Worm (Caenorhabditis elegans) whole organism, early embryonic: ENCODE results near the gene ptrg-1.

ENCODE experiments used
- B0310.2 ChIP-seq: sonication (generic microtip); optimal IDR thresholded peaks from 2 replicates; lab custom pipeline; 2016; ENCODE audit warnings: mild to moderate bottlenecking, missing genetic modification characterization, missing compliant biosample characterization
- F13C5.2 ChIP-seq: sonication (generic microtip); optimal IDR thresholded peaks from 2 replicates; lab custom pipeline; 2017; ENCODE audit warnings: mild to moderate bottlenecking, missing genetic modification characterization, inconsistent platforms, missing compliant biosample characterization
- aly-1 ChIP-seq: sonication (generic microtip); optimal IDR thresholded peaks from 2 replicates; lab custom pipeline; 2016; ENCODE audit warnings: missing genetic modification characterization, missing compliant biosample characterization
- ama-1 ChIP-seq: fragments of 150-350 bp; optimal IDR thresholded peaks from 2 replicates; lab custom pipeline; 2014
- ceh-13 ChIP-seq: fragments of 200-800 bp; sonication (Bioruptor generic); optimal IDR thresholded peaks from 2 replicates; lab custom pipeline; 2018; ENCODE audit warnings: mild to moderate bottlenecking, missing genetic modification characterization, missing compliant biosample characterization
- ceh-36 ChIP-seq: sonication (generic microtip); optimal IDR thresholded peaks from 2 replicates; lab custom pipeline; 2016; ENCODE audit warnings: missing genetic modification characterization, inconsistent platforms, missing compliant biosample characterization
- ets-7 ChIP-seq: sonication (generic microtip); optimal IDR thresholded peaks from 2 replicates; lab custom pipeline; 2016; ENCODE audit warnings: missing genotype, missing genetic modification characterization, missing compliant biosample characterization
- flt-1 ChIP-seq: fragments of 200-800 bp; sonication (Bioruptor generic); IDR thresholded peaks from 2 replicates; pipeline ENCODE4 v1.3.6; 2022; ENCODE audit warnings: missing genetic modification characterization, missing compliant biosample characterization
- hmbx-1 ChIP-seq: sonication (generic microtip); optimal IDR thresholded peaks from 2 replicates; lab custom pipeline; 2016; ENCODE audit warnings: mild to moderate bottlenecking, missing genetic modification characterization, missing compliant biosample characterization
- hmg-4 ChIP-seq: fragments of 200-800 bp; sonication (Bioruptor generic); optimal IDR thresholded peaks from 2 replicates; lab custom pipeline; 2018; ENCODE audit warnings: mild to moderate bottlenecking, missing genetic modification characterization, missing compliant biosample characterization
- hnd-1 ChIP-seq: sonication (generic microtip); optimal IDR thresholded peaks from 2 replicates; lab custom pipeline; 2016; ENCODE audit warnings: missing genetic modification characterization, missing compliant biosample characterization
- pes-1 ChIP-seq: fragments of 200-800 bp; sonication (Bioruptor generic); IDR thresholded peaks from 2 replicates; pipeline ENCODE4 v1.3.6; 2022; ENCODE audit warnings: missing genetic modification reagents, missing genetic modification characterization, missing compliant biosample characterization
- scrt-1 ChIP-seq: fragments of 200-800 bp; sonication (Bioruptor generic); IDR thresholded peaks from 2 replicates; pipeline ENCODE4 v1.3.6; 2022; ENCODE audit warnings: missing genetic modification characterization, missing compliant biosample characterization
- sea-1 ChIP-seq: fragments of 200-800 bp; sonication (Bioruptor generic); conservative IDR thresholded peaks from 2 replicates; pipeline ENCODE4 v1.3.6; 2022; ENCODE audit warnings: missing genetic modification characterization, missing compliant biosample characterization
- tbx-11 ChIP-seq: fragments of 200-800 bp; sonication (Bioruptor generic); IDR thresholded peaks from 2 replicates; pipeline ENCODE4 v1.3.6; 2022; ENCODE audit warnings: missing genetic modification characterization, missing compliant biosample characterization
- tbx-37 ChIP-seq: fragments of 200-800 bp; sonication (Bioruptor generic); conservative IDR thresholded peaks from 2 replicates; pipeline ENCODE4 v1.3.6; 2022; ENCODE audit warnings: missing genetic modification reagents, missing genetic modification characterization, missing compliant biosample characterization
- tra-4 ChIP-seq: sonication (generic microtip); optimal IDR thresholded peaks from 2 replicates; lab custom pipeline; 2017; ENCODE audit warnings: missing genetic modification characterization, missing compliant biosample characterization

ptrg-1 gene

ce11 chrIV:10151439-10151997 lies 42.7 kb downstream of the ptrg-1 start, which contains the start of gene copg-1:
Gene copg-1, plus strand, starts transcription at chrIV:10151947.
- TF ChIP-seq tbx-11 (GFP tag; lab: Robert Waterston, UW): no peak

DNA sequence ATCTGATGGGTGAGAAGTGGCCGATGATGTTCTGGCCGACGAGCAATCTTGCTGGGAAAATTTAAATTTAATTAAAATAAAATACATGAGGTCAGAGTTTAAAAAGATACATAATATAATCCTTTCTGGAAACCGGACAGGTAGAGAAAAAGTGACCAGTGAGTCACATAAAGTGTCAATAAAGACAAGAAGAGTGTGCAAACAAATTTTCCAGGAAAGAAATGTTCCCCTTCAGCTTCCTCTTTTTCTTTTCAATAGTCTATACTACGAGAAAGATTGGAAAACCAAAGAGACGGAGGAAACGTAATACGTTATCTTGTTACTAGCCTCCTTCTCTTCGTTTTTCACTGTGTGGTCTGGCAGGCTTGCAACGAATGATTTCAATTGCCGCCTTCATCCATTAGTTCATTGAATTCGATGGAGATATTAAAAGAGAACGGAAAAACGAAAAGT lies 43.7 kb downstream of the ptrg-1 start, which contains the start of gene tsp-12:
tsp-12 (minus strand) TSS at position 51 of the 453 bp plus-strand sequence.
- TF ChIP-seq ets-7: no peak
- TF ChIP-seq B0310.2 (tag; lab: Kevin White, UChicago): no peak
- TF ChIP-seq scrt-1: no peak
- no peak for TF ChIP-seq ceh-36 (tag; lab: Kevin White, UChicago)
- no peak for TF ChIP-seq hmg-4 (GFP tag; lab: Kevin White, UChicago)
- no peak for TF ChIP-seq tra-4 (tag; lab: Kevin White, UChicago)
- TF ChIP-seq sea-1 (GFP tag; lab: Robert Waterston, UW): no peak
- no peak for TF ChIP-seq ama-1 (lab: Kevin White, UChicago)

DNA sequence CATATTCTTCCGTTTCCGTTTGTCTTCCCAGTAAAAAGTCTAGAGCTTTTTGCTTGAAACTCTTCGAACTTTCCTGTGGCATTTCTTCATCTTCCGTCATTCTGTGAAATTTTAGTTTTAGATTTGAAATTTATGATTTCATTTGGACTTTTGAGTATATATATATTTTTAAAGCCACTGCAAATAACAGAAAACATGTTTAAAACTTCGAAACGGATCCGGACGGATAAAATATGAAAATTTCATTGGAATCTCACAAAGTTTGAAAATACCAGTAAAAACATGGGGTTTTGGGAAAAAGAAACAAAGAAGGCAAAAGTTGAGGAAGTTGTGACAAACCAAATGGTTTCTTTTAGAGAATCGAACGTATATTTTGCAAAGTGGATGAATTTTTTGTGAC lies 45.3 kb downstream of the ptrg-1 start, which contains the start of gene pigs-1:
pigs-1 (minus strand) TSS at position 101 of the 400 bp plus-strand sequence.
- no peak for TF ChIP-seq ets-7
- TF ChIP-seq hnd-1 (tag; lab: Kevin White, UChicago): no peak
- TF ChIP-seq scrt-1: no peak
- no peak for TF ChIP-seq hmg-4 (GFP tag; lab: Kevin White, UChicago)
- no peak for TF ChIP-seq aly-1 (tag; lab: Kevin White, UChicago)
- no peak for TF ChIP-seq ceh-13 (GFP tag; lab: Kevin White, UChicago)
- no peak for TF ChIP-seq tbx-11 (GFP tag; lab: Robert Waterston, UW)
- no peak for TF ChIP-seq sea-1 (GFP tag; lab: Robert Waterston, UW)
- TF ChIP-seq flt-1 (GFP tag; lab: Robert Waterston, UW): no peak
- TF ChIP-seq ama-1 (lab: Kevin White, UChicago): no peak
- no peak for TF ChIP-seq ceh-36 (tag; lab: Kevin White, UChicago)
- no peak for TF ChIP-seq hmbx-1
- no peak for TF ChIP-seq pes-1
- TF ChIP-seq F13C5.2 (tag; lab: Kevin White, UChicago): no peak
- TF ChIP-seq B0310.2 (tag; lab: Kevin White, UChicago): no peak

DNA sequence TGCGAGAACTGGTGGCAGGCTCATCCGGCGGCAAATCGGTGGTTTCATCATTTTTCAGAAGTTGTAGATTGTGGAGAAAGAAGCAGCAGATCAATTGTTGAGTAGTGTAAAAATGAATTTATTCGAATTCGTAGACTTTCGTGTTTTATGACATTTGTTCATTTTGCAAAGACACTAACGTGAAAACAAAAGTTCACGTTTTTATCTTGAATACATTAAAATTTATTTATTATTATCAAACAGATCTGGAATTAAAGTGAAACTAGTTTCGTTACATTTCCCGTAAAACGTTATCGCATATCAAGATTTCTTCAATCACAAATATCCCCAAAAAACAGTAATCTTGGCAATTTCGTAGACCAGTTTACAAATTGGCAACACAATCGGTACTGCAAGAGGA lies 47.4 kb downstream of the ptrg-1 start, which contains the start of gene T14G10.8:
T14G10.8 (minus strand) TSS at position 101 of the 400 bp plus-strand sequence.
- TF ChIP-seq ceh-13 (GFP tag; lab: Kevin White, UChicago): no peak
- no peak for TF ChIP-seq sea-1 (GFP tag; lab: Robert Waterston, UW)
- TF ChIP-seq ets-7: no peak
- no peak for TF ChIP-seq hmbx-1
- TF ChIP-seq pes-1: no peak
- no peak for TF ChIP-seq scrt-1

DNA sequence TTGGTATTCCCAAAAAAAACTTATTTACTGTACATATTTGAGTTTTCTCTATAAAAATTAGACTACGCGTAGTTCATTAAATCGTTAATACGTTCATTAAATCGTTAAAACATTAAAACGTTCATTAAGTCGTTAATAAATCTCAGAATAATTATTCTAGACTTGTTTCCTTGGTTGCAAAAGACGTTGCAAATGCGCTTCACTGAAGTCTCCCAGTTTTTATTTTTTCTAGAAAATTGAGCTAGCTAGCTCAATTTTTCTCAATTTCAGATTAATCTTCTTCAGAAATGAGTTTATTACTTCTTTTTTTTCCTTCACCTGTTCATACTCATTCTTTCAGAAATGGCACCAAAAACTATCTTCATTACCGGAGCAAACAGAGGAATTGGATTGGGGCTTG lies 49.3 kb downstream of the ptrg-1 start:
- no peak for TF ChIP-seq hnd-1 (tag; lab: Kevin White, UChicago)

ce11 chrIV:10144487-10144886 lies 49.8 kb downstream of the ptrg-1 start:
- no peak for TF ChIP-seq ceh-36 (tag; lab: Kevin White, UChicago)
- TF ChIP-seq aly-1 (tag; lab: Kevin White, UChicago): no peak
- no peak for TF ChIP-seq scrt-1
- no peak for TF ChIP-seq hnd-1 (tag; lab: Kevin White, UChicago)
- TF ChIP-seq hmbx-1: no peak
- no peak for TF ChIP-seq tra-4 (tag; lab: Kevin White, UChicago)
- no peak for TF ChIP-seq ets-7
- no peak for TF ChIP-seq F13C5.2 (tag; lab: Kevin White, UChicago)
- TF ChIP-seq tbx-37 (GFP tag; lab: Robert Waterston, UW): no peak
- no peak for TF ChIP-seq tbx-11 (GFP tag; lab: Robert Waterston, UW)
- TF ChIP-seq ama-1 (lab: Kevin White, UChicago): no peak
- no peak for TF ChIP-seq flt-1 (GFP tag; lab: Robert Waterston, UW)
- TF ChIP-seq sea-1 (GFP tag; lab: Robert Waterston, UW): no peak
- no peak for TF ChIP-seq B0310.2 (tag; lab: Kevin White, UChicago)
- no peak for TF ChIP-seq ceh-13 (GFP tag; lab: Kevin White, UChicago)

DNA sequence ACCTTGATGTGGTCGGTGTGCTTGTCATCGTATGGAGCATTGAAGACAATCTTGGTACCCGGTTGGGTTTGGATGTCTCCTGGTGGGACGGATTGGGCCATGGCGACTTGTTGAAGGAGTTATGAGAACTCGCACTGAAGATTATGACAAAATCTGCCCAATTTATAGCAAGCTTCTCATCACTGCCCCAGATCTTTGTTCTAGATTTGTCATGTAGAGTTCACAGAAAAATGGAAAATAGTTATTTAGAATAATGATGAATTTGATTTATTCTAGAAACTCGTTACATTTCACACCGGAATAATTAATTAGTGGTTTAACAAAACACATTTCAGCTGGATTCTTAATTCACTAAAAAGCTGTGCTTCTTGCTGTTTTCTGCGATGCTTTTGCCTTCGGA lies 50.6 kb downstream of the ptrg-1 start, which contains the start of gene msp-38:
msp-38 (minus strand) TSS at position 101 of the 400 bp plus-strand sequence.
- TF ChIP-seq hmbx-1: no peak
- TF ChIP-seq tra-4 (tag; lab: Kevin White, UChicago): no peak
- no peak for TF ChIP-seq ets-7

- TF ChIP-seq ama-1 (lab: Kevin White, UChicago) (no peak), hnd-1 (tag; lab: Kevin White, UChicago) (no peak), tbx-11 (GFP tag; lab: Robert Waterston, UW) (no peak), hmbx-1 (no peak), scrt-1 (no peak)
Measured at ce11 chrIV:10141930-10142505, 52.2 kb downstream of the ptrg-1 start, which contains the start of the genes gst-2, gst-4 and dhs-12. Gene gst-2, minus strand, starts transcription at chrIV:10142061. Gene gst-4, plus strand, starts transcription at chrIV:10142225. Gene dhs-12, plus strand, starts transcription at chrIV:10142455.
